Fruit fly (Drosophila melanogaster): Measurements from ENCODE around the gene Nedd4.
A peak's percentile ranks its signal among the peaks of the same experiment; 100 is the strongest.

The Nedd4 gene

dm6 chr3L:17493256-17493655 lies 36.6 kb upstream of the Nedd4 start:
- TF ChIP-seq CG14860 (GFP tag; IDR thresholded peaks at IDR 0.05; ENCODE audit: partially characterized antibody) (0 out of 3 replicates have a peak, but pooled peaks have one; percentile 16), inv (GFP tag; IDR thresholded peaks at IDR 0.05; ENCODE audit: partially characterized antibody) (no peak), Blimp-1 (GFP tag; optimal IDR thresholded peaks at IDR 0.05) (peak; percentile 28), prd (optimal IDR thresholded peaks at IDR 0.05) (no peak), prd (GFP tag; IDR thresholded peaks at IDR 0.05) (no peak), Ets65A (GFP tag) (peak; percentile 20), twi (tag; optimal IDR thresholded peaks at IDR 0.05) (no peak), sr (GFP tag; IDR thresholded peaks at IDR 0.05) (peak; percentile 67; the same call in 1 of the 3 replicates), CG7372 (GFP tag; IDR thresholded peaks at IDR 0.05) (peak; percentile 69), CG9797 (GFP tag; optimal IDR thresholded peaks at IDR 0.05) (no peak)

- TF ChIP-seq CG12769 (tag; optimal IDR thresholded peaks at IDR 0.05) (peak; percentile 3), sqz (GFP tag; optimal IDR thresholded peaks at IDR 0.05) (peak; percentile 89), Deaf1 (tag; optimal IDR thresholded peaks at IDR 0.05) (peak; percentile 38), CG8290 (GFP tag; optimal IDR thresholded peaks at IDR 0.05) (no peak), CG8290 (tag; optimal IDR thresholded peaks at IDR 0.05) (no peak), row (GFP tag; IDR thresholded peaks at IDR 0.05) (0 out of 3 replicates have a peak, but pooled peaks have one; percentile 10), Nf-YA (GFP tag; IDR thresholded peaks at IDR 0.05) (no peak), sd (tag; optimal IDR thresholded peaks at IDR 0.05) (peak; percentile 92), CG17612 (GFP tag; IDR thresholded peaks at IDR 0.05) (no peak), oc (tag; optimal IDR thresholded peaks at IDR 0.05) (peak; percentile 19), kni (GFP tag; optimal IDR thresholded peaks at IDR 0.05) (peak; percentile 37), GATAe (GFP tag; conservative IDR thresholded peaks at IDR 0.05) (0 out of 2 replicates have a peak, but pooled peaks have one; percentile 32), CG4404 (GFP tag; IDR thresholded peaks at IDR 0.05) (no peak), Jarid2 (GFP tag; optimal IDR thresholded peaks at IDR 0.05) (no peak), CG31441 (GFP tag; IDR thresholded peaks at IDR 0.05) (no peak), Blimp-1 (GFP tag; optimal IDR thresholded peaks at IDR 0.05) (peak; percentile 97), Hr78 (GFP tag; optimal IDR thresholded peaks at IDR 0.05) (peak in 1 of 2 experiments; percentile 7), Pdp1 (GFP tag; optimal IDR thresholded peaks at IDR 0.05) (peak in 1 of 2 experiments; percentile 50), pros (GFP tag; optimal IDR thresholded peaks at IDR 0.05) (peak; percentile 1), sr (GFP tag; IDR thresholded peaks at IDR 0.05) (peak; percentile 91), ara (GFP tag; IDR thresholded peaks at IDR 0.05) (0 out of 2 replicates have a peak, but pooled peaks have one; percentile 32), abd-A (tag; optimal IDR thresholded peaks at IDR 0.05) (peak; percentile 73), tx (GFP tag; optimal IDR thresholded peaks at IDR 0.05) (no peak), HLH54F (GFP tag; optimal IDR thresholded peaks at IDR 0.05) (no peak), chinmo (GFP tag; IDR thresholded peaks at IDR 0.05; ENCODE audit: partially characterized antibody) (peak; percentile 68; the same call in 1 of the 4 replicates), cg (GFP tag; optimal IDR thresholded peaks at IDR 0.05) (peak; percentile 52), CG2199 (GFP tag; IDR thresholded peaks at IDR 0.05) (peak; percentile 75; the same call in 1 of the 3 replicates), cwo (GFP tag; optimal IDR thresholded peaks at IDR 0.05) (peak; percentile 66), Awh (GFP tag; IDR thresholded peaks at IDR 0.05) (peak; percentile 61), exex (tag; optimal IDR thresholded peaks at IDR 0.05) (peak; percentile 46), B-H2 (GFP tag; optimal IDR thresholded peaks at IDR 0.05) (no peak)
Observed at dm6 chr3L:17493807-17494404, 36.0 kb upstream of the Nedd4 start.
